Fruit fly (Drosophila melanogaster): Measurements from ENCODE around the gene Taf12.

Gene Taf12

DNA sequence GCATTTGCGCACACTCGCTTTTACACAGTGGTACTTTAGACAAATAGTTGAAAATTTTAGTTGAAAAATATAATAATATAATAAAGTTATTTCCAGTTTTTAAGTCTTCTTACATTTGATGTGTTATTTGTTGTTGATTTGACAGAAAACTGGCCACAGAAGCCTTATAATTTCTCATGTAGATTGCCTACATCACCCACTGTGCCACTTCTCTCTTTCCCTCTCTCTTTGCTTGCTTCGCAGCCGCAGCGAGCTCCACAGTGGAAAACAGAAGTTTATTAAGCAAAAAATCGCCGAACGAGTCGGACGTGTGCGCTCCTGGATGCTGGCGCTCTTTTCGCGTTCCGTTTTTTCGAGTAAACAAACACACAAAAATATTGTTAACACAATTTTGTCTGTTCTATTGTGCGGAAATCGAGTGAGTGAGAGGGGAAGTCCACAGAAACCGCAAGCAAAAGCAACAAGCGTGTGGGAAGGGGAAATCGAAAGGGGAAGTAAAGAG is 23.6 kb downstream of the Taf12 start, which contains the start of gene CG42327 (continued):
- peak; percentile 82 for TF ChIP-seq E2f2 (GFP tag; IDR thresholded peaks at IDR 0.05)
- TF ChIP-seq gro (GFP tag; optimal IDR thresholded peaks at IDR 0.05) = peak; percentile 69
- TF ChIP-seq schlank (tag; optimal IDR thresholded peaks at IDR 0.05) = peak; percentile 8
- TF ChIP-seq CG14441 (GFP tag; IDR thresholded peaks at IDR 0.05) = peak; percentile 94
- peak; percentile 86 for TF ChIP-seq gt (GFP tag; IDR thresholded peaks at IDR 0.05)
- 0 out of 3 replicates have a peak, but pooled peaks have one; percentile 23 for TF ChIP-seq CG16813 (GFP tag; IDR thresholded peaks at IDR 0.05; ENCODE audit: partially characterized antibody)
- TF ChIP-seq CG30020 (tag; optimal IDR thresholded peaks at IDR 0.05) = peak; percentile 69
- TF ChIP-seq Elba2 (GFP tag; optimal IDR thresholded peaks at IDR 0.05) = peak; percentile 51
- TF ChIP-seq gce (GFP tag; IDR thresholded peaks at IDR 0.05) = peak; percentile 91
- peak; percentile 98 for TF ChIP-seq Xrp1 (GFP tag; IDR thresholded peaks at IDR 0.05)
- TF ChIP-seq Jarid2 (GFP tag; optimal IDR thresholded peaks at IDR 0.05) = peak; percentile 89
- peak; percentile 94 for TF ChIP-seq salm (tag; optimal IDR thresholded peaks at IDR 0.05)
- TF ChIP-seq CkIIα-i1 (GFP tag; IDR thresholded peaks at IDR 0.05) = peak; percentile 26; the same call in 1 of the 2 replicates
- no peak; the same call in 2 of the 3 replicates for TF ChIP-seq knrl (GFP tag; IDR thresholded peaks at IDR 0.05; ENCODE audit: partially characterized antibody)
- peak; percentile 79 for TF ChIP-seq CG9609 (GFP tag; optimal IDR thresholded peaks at IDR 0.05)
- no peak for TF ChIP-seq prd (optimal IDR thresholded peaks at IDR 0.05)
- TF ChIP-seq prd (GFP tag; IDR thresholded peaks at IDR 0.05) = peak; percentile 96
- peak; percentile 77 for TF ChIP-seq CG4617 (GFP tag; optimal IDR thresholded peaks at IDR 0.05; ENCODE audit: borderline replicate concordance)
- peak; percentile 86 for TF ChIP-seq CG11723 (GFP tag; optimal IDR thresholded peaks at IDR 0.05)
- TF ChIP-seq CG3163 (GFP tag; optimal IDR thresholded peaks at IDR 0.05) = peak; percentile 89
- TF ChIP-seq CG13775 (GFP tag; optimal IDR thresholded peaks at IDR 0.05) = peak; percentile 92
- TF ChIP-seq CG14667 (GFP tag; IDR thresholded peaks at IDR 0.05) = peak; percentile 92
- TF ChIP-seq Taf1 (GFP tag; IDR thresholded peaks at IDR 0.05) = peak; percentile 58; the same call in 1 of the 2 replicates
- peak; percentile 92 for TF ChIP-seq Sox100B (GFP tag; optimal IDR thresholded peaks at IDR 0.05)
- TF ChIP-seq sima (GFP tag; optimal IDR thresholded peaks at IDR 0.05) = peak; percentile 16
- TF ChIP-seq CG2129 (GFP tag; IDR thresholded peaks at IDR 0.05; ENCODE audit: partially characterized antibody) = no peak
- peak; percentile 93 for TF ChIP-seq ttk (GFP tag; IDR thresholded peaks at IDR 0.05)
- TF ChIP-seq Nf-YC (tag; optimal IDR thresholded peaks at IDR 0.05) = peak; percentile 75
- TF ChIP-seq btn (GFP tag; optimal IDR thresholded peaks at IDR 0.05) = peak; percentile 79
- TF ChIP-seq PHDP (tag; optimal IDR thresholded peaks at IDR 0.05) = peak; percentile 96
- TF ChIP-seq dimm (GFP tag; IDR thresholded peaks at IDR 0.05) = peak; percentile 77
- peak; percentile 92 for TF ChIP-seq CG1529 (GFP tag; optimal IDR thresholded peaks at IDR 0.05)
- TF ChIP-seq CG5180 (GFP tag; optimal IDR thresholded peaks at IDR 0.05) = peak; percentile 75
- TF ChIP-seq Hr78 (GFP tag; optimal IDR thresholded peaks at IDR 0.05) = peak in 1 of 2 experiments; percentile 83
- peak; percentile 89 for TF ChIP-seq Dek (tag; optimal IDR thresholded peaks at IDR 0.05)
- 0 out of 2 replicates have a peak, but pooled peaks have one; percentile 47 for TF ChIP-seq Scr (GFP tag; IDR thresholded peaks at IDR 0.05; ENCODE audit: partially characterized antibody)
- TF ChIP-seq CG7786 (GFP tag; optimal IDR thresholded peaks at IDR 0.05) = peak; percentile 63
- peak; percentile 50 for TF ChIP-seq Bgb (GFP tag; IDR thresholded peaks at IDR 0.05; ENCODE audit: partially characterized antibody)
- peak; percentile 94 for TF ChIP-seq CG32772 (GFP tag; IDR thresholded peaks at IDR 0.05)
- peak; percentile 87 for TF ChIP-seq danr (GFP tag; IDR thresholded peaks at IDR 0.05)
- TF ChIP-seq CoRest (tag; optimal IDR thresholded peaks at IDR 0.05) = peak; percentile 91
- TF ChIP-seq exex (tag; optimal IDR thresholded peaks at IDR 0.05) = peak; percentile 33
- peak; percentile 91 for TF ChIP-seq trem (tag; optimal IDR thresholded peaks at IDR 0.05)
- peak; percentile 93 for TF ChIP-seq nmo (GFP tag; optimal IDR thresholded peaks at IDR 0.05)
- TF ChIP-seq CG12104 (GFP tag; optimal IDR thresholded peaks at IDR 0.05) = peak; percentile 79
- TF ChIP-seq ato (GFP tag; IDR thresholded peaks at IDR 0.05; ENCODE audit: partially characterized antibody) = 0 out of 2 replicates have a peak, but pooled peaks have one; percentile 26
- peak; percentile 92 for TF ChIP-seq run (tag; optimal IDR thresholded peaks at IDR 0.05)
- 0 out of 2 replicates have a peak, but pooled peaks have one; percentile 29 for TF ChIP-seq Poxn (GFP tag; IDR thresholded peaks at IDR 0.05)
- TF ChIP-seq nom (GFP tag; optimal IDR thresholded peaks at IDR 0.05) = peak; percentile 84

Data from whole organism, embryonic.